Worm (Caenorhabditis elegans): ENCODE measurements around the gene F35C11.3.

The F35C11.3 gene

ce11 chrII:8246476-8246875 is at the start of gene F35C11.3:
Gene F35C11.3 (plus strand): TSS chrII:8246776.
- no peak for TF ChIP-seq klf-2 (GFP tag; conservative IDR thresholded peaks at IDR 0.05)
- TF ChIP-seq flt-1 (GFP tag; IDR thresholded peaks at IDR 0.05) = no peak
- no peak for TF ChIP-seq tab-1 (GFP tag; IDR thresholded peaks at IDR 0.05)
- no peak for TF ChIP-seq ztf-23 (GFP tag; IDR thresholded peaks at IDR 0.05)
- no peak for TF ChIP-seq ref-1 (GFP tag; conservative IDR thresholded peaks at IDR 0.05)
- no peak for TF ChIP-seq ztf-29 (GFP tag; IDR thresholded peaks at IDR 0.05)
- no peak for TF ChIP-seq med-1 (GFP tag; optimal IDR thresholded peaks at IDR 0.05; ENCODE audit: insufficient read depth)

ce11 chrII:8198503-8198902 is 48.1 kb upstream of the F35C11.3 start, which contains the start of gene qua-1:
Gene qua-1 (plus strand): TSS chrII:8198803.
- TF ChIP-seq klf-2 (GFP tag; conservative IDR thresholded peaks at IDR 0.05) (no peak), T22C8.4 (GFP tag; IDR thresholded peaks at IDR 0.05) (no peak), ztf-23 (GFP tag; IDR thresholded peaks at IDR 0.05) (no peak), flt-1 (GFP tag; IDR thresholded peaks at IDR 0.05) (no peak), ztf-29 (GFP tag; IDR thresholded peaks at IDR 0.05) (no peak), ref-1 (GFP tag; conservative IDR thresholded peaks at IDR 0.05) (no peak), med-1 (GFP tag; optimal IDR thresholded peaks at IDR 0.05; ENCODE audit: insufficient read depth) (no peak)

ce11 chrII:8199803-8200202 is 46.8 kb upstream of the F35C11.3 start:
- no peak for TF ChIP-seq ref-1 (GFP tag; conservative IDR thresholded peaks at IDR 0.05)
- TF ChIP-seq med-1 (GFP tag; optimal IDR thresholded peaks at IDR 0.05; ENCODE audit: insufficient read depth) = no peak
- TF ChIP-seq tab-1 (GFP tag; IDR thresholded peaks at IDR 0.05) = no peak
- no peak for TF ChIP-seq flt-1 (GFP tag; IDR thresholded peaks at IDR 0.05)
- TF ChIP-seq cog-1 (tag; optimal IDR thresholded peaks at IDR 0.05) = no peak
- TF ChIP-seq klf-2 (GFP tag; conservative IDR thresholded peaks at IDR 0.05) = no peak
- no peak for TF ChIP-seq T22C8.4 (GFP tag; IDR thresholded peaks at IDR 0.05)
- no peak for TF ChIP-seq ztf-23 (GFP tag; IDR thresholded peaks at IDR 0.05)
- TF ChIP-seq ztf-29 (GFP tag; IDR thresholded peaks at IDR 0.05) = no peak

ce11 chrII:8204039-8204438 is 42.5 kb upstream of the F35C11.3 start, which contains the start of gene col-76:
Gene col-76 (plus strand): TSS chrII:8204339.
- TF ChIP-seq ztf-23 (GFP tag; IDR thresholded peaks at IDR 0.05) (no peak), ztf-29 (GFP tag; IDR thresholded peaks at IDR 0.05) (no peak)

- no peak for TF ChIP-seq cog-1 (tag; optimal IDR thresholded peaks at IDR 0.05)
- no peak for TF ChIP-seq flt-1 (GFP tag; IDR thresholded peaks at IDR 0.05)
- no peak for TF ChIP-seq T22C8.4 (GFP tag; IDR thresholded peaks at IDR 0.05)
- TF ChIP-seq ztf-29 (GFP tag; IDR thresholded peaks at IDR 0.05) = no peak
- no peak for TF ChIP-seq tab-1 (GFP tag; IDR thresholded peaks at IDR 0.05)
- no peak for TF ChIP-seq ref-1 (GFP tag; conservative IDR thresholded peaks at IDR 0.05)
- TF ChIP-seq med-1 (GFP tag; optimal IDR thresholded peaks at IDR 0.05; ENCODE audit: insufficient read depth) = no peak
- no peak for TF ChIP-seq klf-2 (GFP tag; conservative IDR thresholded peaks at IDR 0.05)
- no peak for TF ChIP-seq ztf-23 (GFP tag; IDR thresholded peaks at IDR 0.05)
Measured at ce11 chrII:8205612-8206011, 41.0 kb upstream of the F35C11.3 start.

ce11 chrII:8209476-8209875 is 37.1 kb upstream of the F35C11.3 start, which contains the start of gene M110.8:
Gene M110.8 (minus strand): TSS chrII:8209576.
- TF ChIP-seq flt-1 (GFP tag; IDR thresholded peaks at IDR 0.05) (no peak), T22C8.4 (GFP tag; IDR thresholded peaks at IDR 0.05) (no peak), ztf-23 (GFP tag; IDR thresholded peaks at IDR 0.05) (no peak), med-1 (GFP tag; optimal IDR thresholded peaks at IDR 0.05; ENCODE audit: insufficient read depth) (no peak), cog-1 (tag; optimal IDR thresholded peaks at IDR 0.05) (no peak), ztf-29 (GFP tag; IDR thresholded peaks at IDR 0.05) (no peak)

ce11 chrII:8212680-8213079 is 33.9 kb upstream of the F35C11.3 start, which contains the start of gene twk-3:
Gene twk-3 (minus strand): TSS chrII:8212780.
- TF ChIP-seq med-1 (GFP tag; optimal IDR thresholded peaks at IDR 0.05; ENCODE audit: insufficient read depth) = no peak
- no peak for TF ChIP-seq flt-1 (GFP tag; IDR thresholded peaks at IDR 0.05)
- TF ChIP-seq klf-2 (GFP tag; conservative IDR thresholded peaks at IDR 0.05) = no peak
- TF ChIP-seq tab-1 (GFP tag; IDR thresholded peaks at IDR 0.05) = no peak
- no peak for TF ChIP-seq ztf-29 (GFP tag; IDR thresholded peaks at IDR 0.05)
- TF ChIP-seq T22C8.4 (GFP tag; IDR thresholded peaks at IDR 0.05) = no peak

- no peak for TF ChIP-seq ztf-29 (GFP tag; IDR thresholded peaks at IDR 0.05)
- no peak for TF ChIP-seq T22C8.4 (GFP tag; IDR thresholded peaks at IDR 0.05)
- TF ChIP-seq tab-1 (GFP tag; IDR thresholded peaks at IDR 0.05) = no peak
- TF ChIP-seq flt-1 (GFP tag; IDR thresholded peaks at IDR 0.05) = no peak
- TF ChIP-seq med-1 (GFP tag; optimal IDR thresholded peaks at IDR 0.05; ENCODE audit: insufficient read depth) = no peak
- no peak for TF ChIP-seq ztf-23 (GFP tag; IDR thresholded peaks at IDR 0.05)
Measured at ce11 chrII:8214367-8214766, 32.2 kb upstream of the F35C11.3 start, which contains the start of gene M110.10. Gene M110.10 (minus strand): TSS chrII:8214467.

- TF ChIP-seq ref-1 (GFP tag; conservative IDR thresholded peaks at IDR 0.05) = no peak
- peak; percentile 63; the same call in 1 of the 2 replicates for TF ChIP-seq T22C8.4 (GFP tag; IDR thresholded peaks at IDR 0.05)
Measured at ce11 chrII:8216433-8216832, 30.1 kb upstream of the F35C11.3 start, which contains the start of gene M110.3. Gene M110.3 (minus strand): TSS chrII:8216616.

- TF ChIP-seq cog-1 (tag; optimal IDR thresholded peaks at IDR 0.05) = no peak
Measured at ce11 chrII:8216922-8217321, 29.7 kb upstream of the F35C11.3 start, which contains the start of gene ifg-1. Gene ifg-1 (plus strand): TSS chrII:8217222.

ce11 chrII:8218266-8218665 is 28.3 kb upstream of the F35C11.3 start:
- TF ChIP-seq tab-1 (GFP tag; IDR thresholded peaks at IDR 0.05) = no peak
- no peak for TF ChIP-seq ref-1 (GFP tag; conservative IDR thresholded peaks at IDR 0.05)
- TF ChIP-seq klf-2 (GFP tag; conservative IDR thresholded peaks at IDR 0.05) = no peak
- no peak for TF ChIP-seq cog-1 (tag; optimal IDR thresholded peaks at IDR 0.05)
- no peak for TF ChIP-seq T22C8.4 (GFP tag; IDR thresholded peaks at IDR 0.05)
- no peak for TF ChIP-seq flt-1 (GFP tag; IDR thresholded peaks at IDR 0.05)
- no peak for TF ChIP-seq ztf-23 (GFP tag; IDR thresholded peaks at IDR 0.05)
- no peak for TF ChIP-seq ztf-29 (GFP tag; IDR thresholded peaks at IDR 0.05)
- TF ChIP-seq med-1 (GFP tag; optimal IDR thresholded peaks at IDR 0.05; ENCODE audit: insufficient read depth) = no peak

Data from whole organism, midembryonic.